Worm (Caenorhabditis elegans): Measurements from ENCODE around the gene F11G11.15.

ce11 chrII:4905331-4905730 is 30.7 kb downstream of the F11G11.15 start:
- TF ChIP-seq mdl-1 (tag; optimal IDR thresholded peaks at IDR 0.05), result no peak
- TF ChIP-seq lsy-2 (tag; optimal IDR thresholded peaks at IDR 0.05), result no peak
- TF ChIP-seq zag-1 (tag; optimal IDR thresholded peaks at IDR 0.05), result no peak
- no peak for TF ChIP-seq nhr-25 (tag; optimal IDR thresholded peaks at IDR 0.05; ENCODE audit: borderline replicate concordance, insufficient read depth)
- TF ChIP-seq jun-1 (tag; optimal IDR thresholded peaks at IDR 0.05), result no peak
- TF ChIP-seq pha-4 (GFP tag; IDR thresholded peaks at IDR 0.05), result no peak
- TF ChIP-seq pha-4 (tag; optimal IDR thresholded peaks at IDR 0.05), result no peak
- TF ChIP-seq fkh-10 (GFP tag; optimal IDR thresholded peaks at IDR 0.05), result no peak
- no peak for TF ChIP-seq arid-1 (GFP tag; conservative IDR thresholded peaks at IDR 0.05)
- TF ChIP-seq lin-13 (GFP tag; optimal IDR thresholded peaks at IDR 0.05), result no peak
- TF ChIP-seq tra-1 (GFP tag; IDR thresholded peaks at IDR 0.05), result no peak

Measured in whole organism, L4 larva.